Worm (Caenorhabditis elegans) whole organism, L2 larva: ENCODE measurements around the gene arx-6.

Source experiments
- C34F6.9 ChIP-seq: fragments of 150-350 bp; optimal IDR thresholded peaks from 2 replicates; lab custom pipeline; 2014; ENCODE audit warnings: missing biosample characterization, missing genetic modification characterization
- F13H6.1 ChIP-seq: sonication (generic microtip); optimal IDR thresholded peaks from 2 replicates; lab custom pipeline; 2016; ENCODE audit warnings: missing genetic modification characterization, missing compliant biosample characterization
- R02D3.7 ChIP-seq: fragments of 150-350 bp; optimal IDR thresholded peaks from 2 replicates; lab custom pipeline; 2014; ENCODE audit warnings: missing biosample characterization, missing genetic modification characterization
- Y55F3AM.14 ChIP-seq: fragments of 200-800 bp; sonication (Bioruptor generic); optimal IDR thresholded peaks from 2 replicates; lab custom pipeline; 2018; ENCODE audit warnings: mild to moderate bottlenecking, missing genetic modification characterization, missing compliant biosample characterization
- ZK546.5 ChIP-seq: sonication (generic microtip); optimal IDR thresholded peaks from 2 replicates; lab custom pipeline; 2017; ENCODE audit warnings: missing biosample characterization, missing genetic modification characterization
- alr-1 ChIP-seq: fragments of 150-350 bp; optimal IDR thresholded peaks from 2 replicates; lab custom pipeline; 2014; ENCODE audit warnings: missing biosample characterization, missing genetic modification characterization
- aly-2 ChIP-seq: fragments of 150-350 bp; optimal IDR thresholded peaks from 2 replicates; lab custom pipeline; 2014; ENCODE audit warnings: missing biosample characterization, missing genetic modification characterization
- ama-1 ChIP-seq: fragments of 150-350 bp; optimal IDR thresholded peaks from 2 replicates; lab custom pipeline; 2018; ENCODE audit warnings: inconsistent platforms
- blmp-1 ChIP-seq: sonication (generic microtip); optimal IDR thresholded peaks from 2 replicates; lab custom pipeline; 2017; ENCODE audit warnings: missing genetic modification characterization, mild to moderate bottlenecking, missing compliant biosample characterization, antibody characterized with exemption, moderate library complexity; ENCODE audit not compliant: insufficient read depth
- ceh-16 ChIP-seq: fragments of 150-350 bp; optimal IDR thresholded peaks from 2 replicates; lab custom pipeline; 2014; ENCODE audit warnings: missing biosample characterization, missing genetic modification characterization
- ceh-82 ChIP-seq: fragments of 150-350 bp; optimal IDR thresholded peaks from 2 replicates; lab custom pipeline; 2014; ENCODE audit warnings: missing biosample characterization, missing genetic modification characterization
- crh-2 ChIP-seq: sonication (generic microtip); optimal IDR thresholded peaks from 2 replicates; lab custom pipeline; 2017; ENCODE audit warnings: missing biosample characterization, missing genetic modification characterization
- dmd-4 ChIP-seq: sonication (generic microtip); optimal IDR thresholded peaks from 2 replicates; lab custom pipeline; 2017; ENCODE audit warnings: missing biosample characterization, missing genetic modification characterization
- egl-27 ChIP-seq: sonication (generic microtip); optimal IDR thresholded peaks from 3 replicates; lab custom pipeline; 2017; ENCODE audit warnings: missing biosample characterization, missing genetic modification reagents, missing genetic modification characterization
- elt-1 ChIP-seq: fragments of 150-350 bp; optimal IDR thresholded peaks from 2 replicates; lab custom pipeline; 2014; ENCODE audit warnings: missing biosample characterization, missing genetic modification characterization
- elt-3 ChIP-seq: sonication (generic microtip); optimal IDR thresholded peaks from 2 replicates; lab custom pipeline; 2017; ENCODE audit warnings: missing biosample characterization, missing genetic modification characterization
- fos-1 ChIP-seq: fragments of 150-350 bp; optimal IDR thresholded peaks from 2 replicates; lab custom pipeline; 2014; ENCODE audit warnings: missing biosample characterization, missing genetic modification characterization
- gmeb-1 ChIP-seq: fragments of 150-350 bp; optimal IDR thresholded peaks from 2 replicates; lab custom pipeline; 2014; ENCODE audit warnings: missing biosample characterization, missing genetic modification characterization
- lin-11 ChIP-seq: fragments of 150-350 bp; sonication (generic microtip); optimal IDR thresholded peaks from 2 replicates; lab custom pipeline; 2014; ENCODE audit warnings: missing biosample characterization, missing genetic modification characterization, inconsistent platforms, mixed read lengths
- lin-13 ChIP-seq: fragments of 150-350 bp; optimal IDR thresholded peaks from 2 replicates; lab custom pipeline; 2014; ENCODE audit warnings: missing biosample characterization, missing genetic modification reagents, missing genetic modification characterization
- lin-39 ChIP-seq: fragments of 150-350 bp; optimal IDR thresholded peaks from 2 replicates; lab custom pipeline; 2014; ENCODE audit warnings: missing biosample characterization, missing genetic modification reagents, missing genetic modification characterization
- lsy-2 ChIP-seq, 2 experiments: fragments of 150-350 bp in 1 of 2; sonication (generic microtip) in 1 of 2; optimal IDR thresholded peaks; 2 replicates each; lab custom pipeline; 2014 to 2017; ENCODE audit warnings: missing biosample characterization in 2 of 2, missing genetic modification characterization in 2 of 2
- mab-5 ChIP-seq: fragments of 150-350 bp; optimal IDR thresholded peaks from 2 replicates; lab custom pipeline; 2014; ENCODE audit warnings: missing biosample characterization, missing genetic modification characterization
- mbf-1 ChIP-seq: sonication (generic microtip); optimal IDR thresholded peaks from 2 replicates; lab custom pipeline; 2017; ENCODE audit warnings: missing biosample characterization, missing genetic modification characterization
- mdl-1 ChIP-seq, 2 experiments: fragments of 150-350 bp in 1 of 2; sonication (generic microtip) in 1 of 2; optimal IDR thresholded peaks; 2 replicates each; lab custom pipeline; 2017; ENCODE audit warnings: missing biosample characterization in 2 of 2, missing genetic modification characterization in 2 of 2
- nhr-10 ChIP-seq: sonication (generic microtip); optimal IDR thresholded peaks from 2 replicates; lab custom pipeline; 2017; ENCODE audit warnings: missing biosample characterization, missing genetic modification characterization
- nhr-11 ChIP-seq: fragments of 150-350 bp; optimal IDR thresholded peaks from 2 replicates; lab custom pipeline; 2014; ENCODE audit warnings: missing biosample characterization, missing genetic modification characterization
- nhr-12 ChIP-seq: fragments of 150-350 bp; optimal IDR thresholded peaks from 2 replicates; lab custom pipeline; 2014; ENCODE audit warnings: missing biosample characterization, missing genetic modification characterization
- nhr-129 ChIP-seq: fragments of 150-350 bp; optimal IDR thresholded peaks from 2 replicates; lab custom pipeline; 2014; ENCODE audit warnings: missing biosample characterization, missing genetic modification characterization
- nhr-21 ChIP-seq: fragments of 150-350 bp; optimal IDR thresholded peaks from 2 replicates; lab custom pipeline; 2014; ENCODE audit warnings: missing biosample characterization, missing genetic modification characterization
- nhr-23 ChIP-seq: fragments of 150-350 bp; optimal IDR thresholded peaks from 2 replicates; lab custom pipeline; 2014; ENCODE audit warnings: missing biosample characterization, missing genetic modification reagents, missing genetic modification characterization
- nhr-237 ChIP-seq: fragments of 150-350 bp; optimal IDR thresholded peaks from 2 replicates; lab custom pipeline; 2014; ENCODE audit warnings: missing biosample characterization, missing genetic modification characterization
- nhr-25 ChIP-seq: fragments of 150-350 bp; sonication (generic microtip); optimal IDR thresholded peaks from 3 replicates; lab custom pipeline; 2014; ENCODE audit warnings: missing biosample characterization, missing genetic modification characterization
- nhr-6 ChIP-seq: fragments of 150-350 bp; optimal IDR thresholded peaks from 2 replicates; lab custom pipeline; 2014; ENCODE audit warnings: missing biosample characterization, missing genetic modification characterization
- nhr-77 ChIP-seq: fragments of 150-350 bp; optimal IDR thresholded peaks from 2 replicates; lab custom pipeline; 2014; ENCODE audit warnings: missing biosample characterization, missing genetic modification characterization
- peb-1 ChIP-seq: fragments of 150-350 bp; optimal IDR thresholded peaks from 2 replicates; lab custom pipeline; 2014; ENCODE audit warnings: missing biosample characterization, missing genetic modification characterization
- sem-4 ChIP-seq: fragments of 150-350 bp; optimal IDR thresholded peaks from 2 replicates; lab custom pipeline; 2014; ENCODE audit warnings: missing biosample characterization, missing genetic modification reagents, missing genetic modification characterization
- skn-1 ChIP-seq: sonication (generic microtip); optimal IDR thresholded peaks from 2 replicates; lab custom pipeline; 2017; ENCODE audit warnings: missing biosample characterization, missing genetic modification characterization
- sma-3 ChIP-seq: sonication (generic microtip); optimal IDR thresholded peaks from 2 replicates; lab custom pipeline; 2016; ENCODE audit warnings: missing genetic modification reagents, missing genetic modification characterization, missing compliant biosample characterization
- sma-9 ChIP-seq, 2 experiments: fragments of 150-350 bp in 1 of 2; sonication (generic microtip) in 1 of 2; optimal IDR thresholded peaks; 2 replicates each; lab custom pipeline; 2014 to 2016; ENCODE audit warnings: missing genetic modification characterization in 2 of 2, mild to moderate bottlenecking in 1 of 2, missing biosample characterization in 1 of 2, missing compliant biosample characterization in 1 of 2, missing genetic modification reagents in 1 of 2, moderate library complexity in 1 of 2
- snpc-4 ChIP-seq: fragments of 150-350 bp; optimal IDR thresholded peaks from 2 replicates; lab custom pipeline; 2014; ENCODE audit warnings: missing biosample characterization, missing genetic modification characterization
- unc-39 ChIP-seq: fragments of 150-350 bp; optimal IDR thresholded peaks from 2 replicates; lab custom pipeline; 2014; ENCODE audit warnings: missing biosample characterization, missing genetic modification characterization
- unc-55 ChIP-seq: fragments of 150-350 bp; sonication (generic microtip); optimal IDR thresholded peaks from 3 replicates; lab custom pipeline; 2014; ENCODE audit warnings: missing biosample characterization, missing genetic modification reagents, missing genetic modification characterization
- unc-62 ChIP-seq: fragments of 150-350 bp; optimal IDR thresholded peaks from 2 replicates; lab custom pipeline; 2014; ENCODE audit warnings: missing biosample characterization, missing genetic modification reagents, missing genetic modification characterization
- zag-1 ChIP-seq: fragments of 150-350 bp; optimal IDR thresholded peaks from 2 replicates; lab custom pipeline; 2014; ENCODE audit warnings: missing biosample characterization, missing genetic modification characterization
- ztf-1 ChIP-seq: fragments of 200-800 bp; sonication (Bioruptor generic); conservative IDR thresholded peaks from 2 replicates; pipeline ENCODE4 v1.3.6; 2022; ENCODE audit warnings: missing genetic modification characterization, missing compliant biosample characterization
- ztf-11 ChIP-seq: sonication (generic microtip); optimal IDR thresholded peaks from 2 replicates; lab custom pipeline; 2017; ENCODE audit warnings: missing biosample characterization, missing genetic modification characterization
- ztf-4 ChIP-seq: fragments of 150-350 bp; optimal IDR thresholded peaks from 2 replicates; lab custom pipeline; 2014; ENCODE audit warnings: missing biosample characterization, missing genetic modification characterization

Gene arx-6

DNA sequence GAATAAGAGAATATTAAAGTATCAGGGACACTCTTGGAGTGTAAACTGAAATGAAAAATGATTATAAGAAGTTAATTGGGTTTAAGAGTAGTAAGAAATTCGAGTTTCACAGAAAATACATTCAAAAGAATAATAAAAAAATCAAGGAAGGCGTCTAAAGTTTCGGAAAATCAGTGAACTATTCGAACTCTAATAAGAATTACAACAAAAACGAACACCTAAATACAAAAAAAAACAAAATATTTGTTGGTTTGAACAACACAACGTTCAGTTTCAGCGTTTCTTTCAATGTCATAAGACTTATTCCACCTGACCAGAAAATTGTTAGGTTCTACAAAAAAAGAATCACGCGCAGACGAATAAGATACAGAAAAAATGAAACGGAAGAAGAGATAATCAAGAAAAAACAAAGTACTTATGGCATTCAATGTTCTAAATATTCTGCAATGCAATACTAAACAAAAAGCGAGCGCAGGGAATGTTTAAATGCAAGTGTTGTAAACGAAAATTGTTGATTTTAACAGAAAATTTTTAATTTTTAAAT lies 20.6 kb downstream of the arx-6 start, which contains the start of gene nhl-2:
TSS of gene nhl-2 (minus strand) at position 51 of the 544 bp plus-strand sequence.
- no peak for TF ChIP-seq Y55F3AM.14 (GFP tag; lab: Kevin White, UChicago)
- TF ChIP-seq ceh-82 (tag; lab: Kevin White, UChicago), result no peak
- TF ChIP-seq crh-2, result no peak
- no peak for TF ChIP-seq mdl-1 (tag; optimal IDR thresholded peaks at IDR 0.05; lab: Kevin White, UChicago)
- TF ChIP-seq lin-11 (tag; lab: Kevin White, UChicago), result no peak
- no peak for TF ChIP-seq ZK546.5
- no peak for TF ChIP-seq nhr-25 (tag; lab: Kevin White, UChicago)
- no peak for TF ChIP-seq mab-5 (tag; lab: Kevin White, UChicago)
- TF ChIP-seq lsy-2 (tag; optimal IDR thresholded peaks at IDR 0.05; lab: Kevin White, UChicago), result no peak
- no peak for TF ChIP-seq elt-3 (tag; lab: Kevin White, UChicago)
- no peak for TF ChIP-seq lin-13 (GFP tag; lab: Kevin White, UChicago)
- no peak for TF ChIP-seq C34F6.9 (tag; lab: Kevin White, UChicago)
- TF ChIP-seq ztf-4 (tag; lab: Kevin White, UChicago), result no peak
- no peak for TF ChIP-seq nhr-77 (tag; lab: Kevin White, UChicago)
- TF ChIP-seq nhr-21 (tag; lab: Kevin White, UChicago), result no peak

DNA sequence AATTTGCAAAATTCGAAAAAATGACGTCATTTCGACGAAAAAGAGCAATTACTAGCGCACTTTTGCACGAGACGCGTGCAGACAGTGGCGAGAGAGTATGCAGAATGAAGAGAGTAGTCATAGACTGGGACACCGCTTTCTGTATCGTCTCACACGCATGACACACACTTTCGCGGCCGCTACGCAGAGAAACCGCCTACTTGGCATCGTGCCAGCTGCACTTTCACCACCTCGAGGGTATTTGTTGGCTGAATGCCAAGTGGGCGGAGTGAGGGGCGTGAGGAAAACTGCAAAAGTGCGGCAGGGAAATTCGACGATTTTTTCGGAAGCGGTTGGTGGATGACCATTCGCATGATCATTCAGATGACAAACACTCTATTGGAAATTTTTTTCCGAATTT lies 21.3 kb downstream of the arx-6 start:
- TF ChIP-seq unc-39 (tag; lab: Kevin White, UChicago) (no peak), dmd-4 (tag; lab: Kevin White, UChicago) (peak; percentile 68), ceh-82 (tag; lab: Kevin White, UChicago) (peak; percentile 92), lin-13 (GFP tag; lab: Kevin White, UChicago) (peak; percentile 98), F13H6.1 (tag; lab: Kevin White, UChicago) (peak; percentile 100), nhr-77 (tag; lab: Kevin White, UChicago) (peak; percentile 89), peb-1 (tag; lab: Kevin White, UChicago) (peak; percentile 41), Y55F3AM.14 (GFP tag; lab: Kevin White, UChicago) (peak; percentile 99), ZK546.5 (peak; percentile 88), mab-5 (tag; lab: Kevin White, UChicago) (peak; percentile 96), sma-9 (GFP tag; optimal IDR thresholded peaks at IDR 0.05; lab: Kevin White, UChicago) (peak; percentile 99), sma-9 (tag; optimal IDR thresholded peaks at IDR 0.05; lab: Kevin White, UChicago) (no peak), lin-11 (tag; lab: Kevin White, UChicago) (peak; percentile 99), ama-1 (peak; percentile 36), elt-3 (tag; lab: Kevin White, UChicago) (no peak), sma-3 (GFP tag; lab: Kevin White, UChicago) (peak; percentile 100), nhr-10 (tag; lab: Kevin White, UChicago) (peak; percentile 86), unc-55 (GFP tag; lab: Kevin White, UChicago) (peak; percentile 99), nhr-25 (tag; lab: Kevin White, UChicago) (peak; percentile 99), ztf-11 (no peak), crh-2 (peak; percentile 99), gmeb-1 (tag; lab: Kevin White, UChicago) (peak; percentile 93), alr-1 (tag; lab: Kevin White, UChicago) (peak; percentile 67), nhr-237 (tag; lab: Kevin White, UChicago) (peak; percentile 87), nhr-12 (peak; percentile 65), zag-1 (tag; lab: Kevin White, UChicago) (peak; percentile 98), lsy-2 (tag; optimal IDR thresholded peaks at IDR 0.05; lab: Kevin White, UChicago) (peak; percentile 94 to 97), C34F6.9 (tag; lab: Kevin White, UChicago) (peak; percentile 99), nhr-11 (no peak), ceh-16 (peak; percentile 99), nhr-23 (tag; lab: Kevin White, UChicago) (no peak), sem-4 (peak; percentile 99), ztf-1 (0 out of 2 replicates have a peak, but pooled peaks have one; percentile 58), aly-2 (tag; lab: Kevin White, UChicago) (no peak), R02D3.7 (tag; lab: Kevin White, UChicago) (peak; percentile 69), egl-27 (tag; lab: Kevin White, UChicago) (peak; percentile 98), unc-62 (GFP tag; lab: Kevin White, UChicago) (peak; percentile 95), nhr-21 (tag; lab: Kevin White, UChicago) (peak; percentile 99), nhr-129 (tag; lab: Kevin White, UChicago) (peak; percentile 99), blmp-1 (tag; lab: Kevin White, UChicago) (peak; percentile 99), skn-1 (tag; lab: Kevin White, UChicago) (peak; percentile 41), nhr-6 (tag; lab: Kevin White, UChicago) (peak; percentile 97), lin-39 (tag; lab: Kevin White, UChicago) (peak; percentile 77), fos-1 (tag; lab: Kevin White, UChicago) (peak; percentile 100), ztf-4 (tag; lab: Kevin White, UChicago) (peak; percentile 99), snpc-4 (peak; percentile 89), elt-1 (tag; lab: Kevin White, UChicago) (peak; percentile 19), mbf-1 (tag; lab: Kevin White, UChicago) (no peak), mdl-1 (tag; optimal IDR thresholded peaks at IDR 0.05; lab: Kevin White, UChicago) (peak; percentile 94 to 99)
- TF ChIP-seq, all 48 proteins: peak for 41
